Worm (Caenorhabditis elegans) whole organism, L4 larva: ENCODE results near the gene ttr-39.
A peak's percentile ranks its signal among the peaks of the same experiment; 100 is the strongest.

Experiments used
- F37D6.2 ChIP-seq: sonication (generic microtip); optimal IDR thresholded peaks from 2 replicates; lab custom pipeline; 2016; ENCODE audit warnings: mild to moderate bottlenecking, missing genetic modification characterization, missing compliant biosample characterization
- T20F7.1 ChIP-seq: fragments of 200-800 bp; sonication (Bioruptor generic); optimal IDR thresholded peaks from 2 replicates; lab custom pipeline; 2018; ENCODE audit warnings: mild to moderate bottlenecking, missing genetic modification characterization, missing compliant biosample characterization
- T26A8.4 ChIP-seq: fragments of 200-800 bp; sonication (Bioruptor generic); IDR thresholded peaks from 2 replicates; pipeline ENCODE4 v1.3.6; 2022; ENCODE audit warnings: missing genetic modification characterization, missing compliant biosample characterization
- aha-1 ChIP-seq: fragments of 150-350 bp; peaks from one replicate; lab custom pipeline; 2014; ENCODE audit warnings: missing biosample characterization, missing genetic modification characterization
- arid-1 ChIP-seq: fragments of 200-800 bp; sonication (Bioruptor generic); conservative IDR thresholded peaks from 2 replicates; pipeline ENCODE4 v1.3.6; 2022; ENCODE audit warnings: missing genetic modification reagents, missing genetic modification characterization, missing compliant biosample characterization
- ceh-20 ChIP-seq: fragments of 200-800 bp; sonication (Bioruptor generic); IDR thresholded peaks from 2 replicates; pipeline ENCODE4 v1.3.6; 2022; ENCODE audit warnings: missing genetic modification reagents, missing genetic modification characterization, missing compliant biosample characterization
- ceh-28 ChIP-seq: fragments of 150-350 bp; optimal IDR thresholded peaks from 2 replicates; lab custom pipeline; 2014; ENCODE audit warnings: missing biosample characterization, missing genetic modification reagents, missing genetic modification characterization
- ceh-62 ChIP-seq: sonication (generic microtip); optimal IDR thresholded peaks from 2 replicates; lab custom pipeline; 2017; ENCODE audit warnings: missing biosample characterization, missing genetic modification characterization
- ces-1 ChIP-seq: fragments of 150-350 bp; sonication (generic microtip); optimal IDR thresholded peaks from 4 replicates; lab custom pipeline; 2014; ENCODE audit warnings: missing biosample characterization, missing genetic modification reagents, missing genetic modification characterization
- daf-16 ChIP-seq, 3 experiments: sonication (generic microtip); optimal IDR thresholded peaks; 2 replicates each; lab custom pipeline; 2016 to 2017; ENCODE audit warnings: missing genetic modification characterization in 3 of 3, missing genetic modification reagents in 3 of 3, mild to moderate bottlenecking in 2 of 3, missing compliant biosample characterization in 2 of 3, missing biosample characterization in 1 of 3, moderate library complexity in 1 of 3
- daf-8 ChIP-seq: fragments of 200-800 bp; sonication (Bioruptor generic); IDR thresholded peaks from 2 replicates; pipeline ENCODE4 v1.3.6; 2022; ENCODE audit warnings: missing genetic modification characterization, missing compliant biosample characterization
- fkh-10 ChIP-seq: fragments of 150-350 bp; optimal IDR thresholded peaks from 2 replicates; lab custom pipeline; 2014; ENCODE audit warnings: missing biosample characterization, missing genetic modification reagents, missing genetic modification characterization
- hif-1 ChIP-seq, 2 experiments: sonication (generic microtip); optimal IDR thresholded peaks; 2 replicates each; lab custom pipeline; 2016 to 2017; ENCODE audit warnings: missing compliant biosample characterization in 2 of 2, missing genetic modification characterization in 2 of 2, missing genetic modification reagents in 2 of 2, missing genotype in 2 of 2, mild to moderate bottlenecking in 1 of 2
- hlh-11 ChIP-seq: fragments of 200-800 bp; sonication (Bioruptor generic); optimal IDR thresholded peaks from 2 replicates; lab custom pipeline; 2018; ENCODE audit warnings: mild to moderate bottlenecking, missing genetic modification characterization, missing compliant biosample characterization
- lim-7 ChIP-seq: fragments of 200-800 bp; sonication (Bioruptor generic); IDR thresholded peaks from 2 replicates; pipeline ENCODE4 v1.3.6; 2022; ENCODE audit warnings: missing genetic modification characterization, missing compliant biosample characterization
- lin-13 ChIP-seq: fragments of 150-350 bp; optimal IDR thresholded peaks from 2 replicates; lab custom pipeline; 2014; ENCODE audit warnings: missing biosample characterization, missing genetic modification reagents, missing genetic modification characterization
- lin-38 ChIP-seq: fragments of 200-800 bp; sonication (Bioruptor generic); IDR thresholded peaks from 2 replicates; pipeline ENCODE4 v1.3.6; 2022; ENCODE audit warnings: missing genetic modification reagents, missing genetic modification characterization, missing compliant biosample characterization
- lir-3 ChIP-seq: sonication (generic microtip); optimal IDR thresholded peaks from 2 replicates; lab custom pipeline; 2016; ENCODE audit warnings: mild to moderate bottlenecking, missing genetic modification characterization, missing compliant biosample characterization
- madf-9 ChIP-seq: fragments of 200-800 bp; sonication (Bioruptor generic); conservative IDR thresholded peaks from 2 replicates; pipeline ENCODE4 v1.3.6; 2022; ENCODE audit warnings: missing genetic modification reagents, missing genetic modification characterization, missing compliant biosample characterization
- mdt-29 ChIP-seq: fragments of 200-800 bp; sonication (Bioruptor generic); IDR thresholded peaks from 2 replicates; pipeline ENCODE4 v1.3.6; 2022; ENCODE audit warnings: missing genetic modification reagents, missing genetic modification characterization, missing compliant biosample characterization
- mxl-2 ChIP-seq: fragments of 200-800 bp; sonication (Bioruptor generic); conservative IDR thresholded peaks from 2 replicates; pipeline ENCODE4 v1.3.6; 2022; ENCODE audit warnings: missing genetic modification reagents, missing genetic modification characterization, missing compliant biosample characterization
- nhr-10 ChIP-seq: fragments of 150-350 bp; optimal IDR thresholded peaks from 2 replicates; lab custom pipeline; 2014; ENCODE audit warnings: missing biosample characterization, missing genetic modification characterization
- nhr-11 ChIP-seq: fragments of 150-350 bp; optimal IDR thresholded peaks from 2 replicates; lab custom pipeline; 2014; ENCODE audit warnings: missing biosample characterization, missing genetic modification characterization
- nhr-111 ChIP-seq: fragments of 200-800 bp; sonication (Bioruptor generic); optimal IDR thresholded peaks from 2 replicates; lab custom pipeline; 2018; ENCODE audit warnings: mild to moderate bottlenecking, missing genetic modification characterization, missing compliant biosample characterization
- nhr-237 ChIP-seq: sonication (generic microtip); optimal IDR thresholded peaks from 2 replicates; lab custom pipeline; 2017; ENCODE audit warnings: missing biosample characterization, missing genetic modification characterization
- nhr-76 ChIP-seq: fragments of 150-350 bp; optimal IDR thresholded peaks from 2 replicates; lab custom pipeline; 2014; ENCODE audit warnings: missing biosample characterization, missing genetic modification characterization
- pha-4 ChIP-seq, 2 experiments: fragments of 150-350 bp in 1 of 2; fragments of 200-800 bp in 1 of 2; sonication (Bioruptor generic) in 1 of 2; IDR thresholded peaks in 1 of 2; optimal IDR thresholded peaks in 1 of 2; 2 replicates each; pipeline versions ENCODE4 v1.3.6 to Lab custom; 2014 to 2022; ENCODE audit warnings: missing genetic modification characterization in 2 of 2, missing genetic modification reagents in 2 of 2, missing biosample characterization in 1 of 2, missing compliant biosample characterization in 1 of 2
- rbr-2 ChIP-seq: sonication (generic microtip); optimal IDR thresholded peaks from 2 replicates; lab custom pipeline; 2016; ENCODE audit warnings: missing genotype, missing genetic modification characterization, missing compliant biosample characterization
- skn-1 ChIP-seq: fragments of 150-350 bp; optimal IDR thresholded peaks from 2 replicates; lab custom pipeline; 2014; ENCODE audit warnings: missing biosample characterization, missing genetic modification characterization
- spr-1 ChIP-seq: sonication (generic microtip); optimal IDR thresholded peaks from 2 replicates; lab custom pipeline; 2016; ENCODE audit warnings: mild to moderate bottlenecking, missing genetic modification characterization, missing compliant biosample characterization
- spr-3 ChIP-seq: fragments of 200-800 bp; sonication (Bioruptor generic); optimal IDR thresholded peaks from 2 replicates; lab custom pipeline; 2018; ENCODE audit warnings: mild to moderate bottlenecking, missing genetic modification characterization, missing compliant biosample characterization
- unc-39 ChIP-seq: sonication (generic microtip); optimal IDR thresholded peaks from 2 replicates; lab custom pipeline; 2017; ENCODE audit warnings: missing biosample characterization, missing genetic modification characterization
- unc-62 ChIP-seq, 3 experiments: fragments of 150-350 bp in 1 of 3; sonication (generic microtip); optimal IDR thresholded peaks in 2 of 3; peaks in 1 of 3; 1 replicate in 1 of 3; 2 replicates in 2 of 3; lab custom pipeline; 2014 to 2017; ENCODE audit warnings: missing biosample characterization in 3 of 3, missing genetic modification characterization in 3 of 3, missing genetic modification reagents in 3 of 3, missing genotype in 1 of 3
- zfp-2 ChIP-seq: sonication (generic microtip); optimal IDR thresholded peaks from 2 replicates; lab custom pipeline; 2016; ENCODE audit warnings: mild to moderate bottlenecking, missing genetic modification characterization, missing compliant biosample characterization
- zfp-3 ChIP-seq: fragments of 200-800 bp; sonication (Bioruptor generic); conservative IDR thresholded peaks from 2 replicates; pipeline ENCODE4 v1.3.6; 2022; ENCODE audit warnings: missing genetic modification reagents, missing genetic modification characterization, missing compliant biosample characterization
- ztf-11 ChIP-seq: fragments of 150-350 bp; optimal IDR thresholded peaks from 2 replicates; lab custom pipeline; 2014; ENCODE audit warnings: missing biosample characterization, missing genetic modification characterization

Gene ttr-39

ce11 chrIV:10051088-10051487 is 38.6 kb downstream of the ttr-39 start, which contains the start of gene T04B2.8:
Gene T04B2.8 (minus strand): TSS chrIV:10051188.
- TF ChIP-seq F37D6.2 (tag; lab: Kevin White, UChicago): no peak
- no peak for TF ChIP-seq lir-3
- no peak for TF ChIP-seq nhr-76
- TF ChIP-seq unc-39 (tag; lab: Kevin White, UChicago): no peak
- no peak for TF ChIP-seq arid-1 (GFP tag; lab: Robert Waterston, UW)
- no peak for TF ChIP-seq pha-4 (GFP tag; IDR thresholded peaks at IDR 0.05; lab: Robert Waterston, UW)
- TF ChIP-seq pha-4 (tag; optimal IDR thresholded peaks at IDR 0.05; lab: Kevin White, UChicago): no peak
- TF ChIP-seq spr-1 (tag; lab: Kevin White, UChicago): no peak
- TF ChIP-seq rbr-2 (tag; lab: Kevin White, UChicago): no peak
- TF ChIP-seq hlh-11: no peak
- TF ChIP-seq ceh-20: no peak
- TF ChIP-seq ceh-28: no peak
- TF ChIP-seq ceh-62 (tag; lab: Kevin White, UChicago): no peak
- no peak for TF ChIP-seq ces-1
- no peak for TF ChIP-seq lin-13 (GFP tag; lab: Kevin White, UChicago)
- TF ChIP-seq ztf-11 (tag; lab: Kevin White, UChicago): no peak
- TF ChIP-seq T20F7.1: no peak
- no peak for TF ChIP-seq lim-7
- TF ChIP-seq, all 104 proteins: peak for 0

ce11 chrIV:10048268-10048667 is 41.4 kb downstream of the ttr-39 start:
- TF ChIP-seq nhr-11: peak; percentile 54
- no peak for TF ChIP-seq nhr-10 (tag; lab: Kevin White, UChicago)

- TF ChIP-seq T26A8.4 (no peak), lin-38 (GFP tag; lab: Robert Waterston, UW) (no peak), lin-13 (GFP tag; lab: Kevin White, UChicago) (no peak)
These were observed 42.6 kb downstream of the ttr-39 start, which contains the start of gene T04B2.3 for ce11 chrIV:10047108-10047507. Gene T04B2.3 (plus strand): TSS chrIV:10047408.

- peak in 1 of 2 experiments; percentile 35 for TF ChIP-seq daf-16 (GFP tag; optimal IDR thresholded peaks at IDR 0.05; lab: Kevin White, UChicago)
- TF ChIP-seq daf-16 (tag; optimal IDR thresholded peaks at IDR 0.05; lab: Kevin White, UChicago): no peak
- TF ChIP-seq unc-62 (GFP tag; optimal IDR thresholded peaks at IDR 0.05 in 1 of 2; lab: Kevin White, UChicago): peak in 1 of 2 experiments; percentile 77
- TF ChIP-seq unc-62 (tag; optimal IDR thresholded peaks at IDR 0.05; lab: Kevin White, UChicago): no peak
- no peak for TF ChIP-seq nhr-76
- TF ChIP-seq aha-1 (tag; lab: Kevin White, UChicago): peak; percentile 14
- TF ChIP-seq spr-3: no peak
- peak; percentile 23 for TF ChIP-seq nhr-11
- no peak for TF ChIP-seq mdt-29 (GFP tag; lab: Robert Waterston, UW)
- TF ChIP-seq, all 104 proteins: peak for 4
These were observed 43.7 kb downstream of the ttr-39 start for ce11 chrIV:10046005-10046404.

DNA sequence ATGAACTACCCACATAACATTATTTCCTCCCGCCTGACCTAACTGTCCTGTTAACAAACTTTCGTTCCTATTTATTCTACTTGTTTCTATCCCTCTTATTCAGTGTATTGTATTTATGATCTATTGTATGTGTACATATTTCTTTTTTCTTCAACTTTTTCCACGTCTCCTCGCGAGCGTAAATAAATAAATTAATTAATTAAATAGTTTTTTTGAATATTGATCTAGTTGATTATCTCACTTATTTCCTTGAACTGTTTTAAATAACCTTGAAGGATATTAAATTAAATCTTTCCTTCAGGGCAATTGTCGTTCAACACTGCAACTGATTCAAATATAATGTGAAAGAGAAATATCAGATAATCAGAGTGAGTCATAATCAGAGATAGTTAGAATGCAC is 46.8 kb downstream of the ttr-39 start, which contains the start of gene frk-1:
Gene frk-1 (plus strand): TSS at position 301 of the 400 bp plus-strand sequence.
- TF ChIP-seq fkh-10 (GFP tag; lab: Kevin White, UChicago) (no peak), aha-1 (tag; lab: Kevin White, UChicago) (peak; percentile 73)
- TF ChIP-seq, all 104 proteins: peak for 1

ce11 chrIV:10040803-10041202 is 48.9 kb downstream of the ttr-39 start, which contains the start of gene dhs-31:
Gene dhs-31 (minus strand): TSS chrIV:10040903.
- TF ChIP-seq daf-8 (GFP tag; lab: Robert Waterston, UW) (no peak), madf-9 (GFP tag; lab: Robert Waterston, UW) (no peak), nhr-237 (tag; lab: Kevin White, UChicago) (no peak), zfp-3 (GFP tag; lab: Robert Waterston, UW) (no peak), zfp-2 (no peak), skn-1 (no peak), hif-1 (tag; optimal IDR thresholded peaks at IDR 0.05; lab: Kevin White, UChicago) (no peak), nhr-111 (no peak), mxl-2 (GFP tag; lab: Robert Waterston, UW) (no peak), ceh-62 (tag; lab: Kevin White, UChicago) (no peak)
- TF ChIP-seq, all 104 proteins: peak for 0
